Worm (Caenorhabditis elegans): Measurements from ENCODE around the gene F47B7.2.

- TF ChIP-seq cog-1 (tag; optimal IDR thresholded peaks at IDR 0.05) (no peak), flt-1 (GFP tag; IDR thresholded peaks at IDR 0.05) (no peak), med-1 (GFP tag; optimal IDR thresholded peaks at IDR 0.05; ENCODE audit: insufficient read depth) (no peak)
These were observed 8.5 kb downstream of the F47B7.2 start, which contains the start of gene marg-1 for ce11 chrX:3781040-3781439.

All from whole organism, midembryonic.